Worm (Caenorhabditis elegans) whole organism, young adult: ENCODE data around the gene rad-54.L2.

ENCODE experiments used
- B0019.2 ChIP-seq: fragments of 200-800 bp; sonication (Bioruptor generic); conservative IDR thresholded peaks from 2 replicates; pipeline ENCODE4 v1.3.6; 2022; ENCODE audit warnings: missing genetic modification reagents, missing genetic modification characterization, missing compliant biosample characterization
- C06A6.2 ChIP-seq: fragments of 200-800 bp; sonication (Bioruptor generic); conservative IDR thresholded peaks from 2 replicates; pipeline ENCODE4 v1.3.6; 2022; ENCODE audit warnings: missing genetic modification characterization, missing compliant biosample characterization
- C17E4.6 ChIP-seq: fragments of 200-800 bp; sonication (Bioruptor generic); IDR thresholded peaks from 2 replicates; pipeline ENCODE4 v1.3.6; 2022; ENCODE audit warnings: missing genetic modification reagents, missing genetic modification characterization, missing compliant biosample characterization
- D2030.7 ChIP-seq: fragments of 200-800 bp; sonication (Bioruptor generic); IDR thresholded peaks from 2 replicates; pipeline ENCODE4 v1.3.6; 2022; ENCODE audit warnings: missing genetic modification reagents, missing genetic modification characterization, missing compliant biosample characterization
- F22D6.2 ChIP-seq: sonication (generic microtip); optimal IDR thresholded peaks from 2 replicates; lab custom pipeline; 2016; ENCODE audit warnings: mild to moderate bottlenecking, missing genetic modification characterization, missing compliant biosample characterization
- F33H1.4 ChIP-seq: fragments of 200-800 bp; sonication (Bioruptor generic); IDR thresholded peaks from 2 replicates; pipeline ENCODE4 v1.3.6; 2022; ENCODE audit warnings: missing genetic modification reagents, missing genetic modification characterization, missing compliant biosample characterization
- F49E8.2 ChIP-seq: sonication (generic microtip); optimal IDR thresholded peaks from 3 replicates; lab custom pipeline; 2017; ENCODE audit warnings: missing genetic modification characterization, mild to moderate bottlenecking, missing compliant biosample characterization, antibody characterized with exemption, moderate library complexity; ENCODE audit not compliant: insufficient read depth
- F57A8.1 ChIP-seq: fragments of 200-800 bp; sonication (Bioruptor generic); optimal IDR thresholded peaks from 2 replicates; lab custom pipeline; 2018; ENCODE audit warnings: mild to moderate bottlenecking, missing genetic modification characterization, moderate library complexity, missing compliant biosample characterization
- F57C9.4 ChIP-seq: sonication (generic microtip); optimal IDR thresholded peaks from 2 replicates; lab custom pipeline; 2017; ENCODE audit warnings: mild to moderate bottlenecking, missing genetic modification characterization, missing compliant biosample characterization
- T26A5.8 ChIP-seq: sonication (generic microtip); optimal IDR thresholded peaks from 2 replicates; lab custom pipeline; 2016; ENCODE audit warnings: missing genetic modification characterization, missing compliant biosample characterization
- Y53G8AR.9 ChIP-seq: fragments of 200-800 bp; sonication (Bioruptor generic); conservative IDR thresholded peaks from 2 replicates; pipeline ENCODE4 v1.3.6; 2022; ENCODE audit warnings: missing genetic modification reagents, missing genetic modification characterization, missing compliant biosample characterization
- Y95B8A.8 ChIP-seq: fragments of 200-800 bp; sonication (Bioruptor generic); IDR thresholded peaks from 2 replicates; pipeline ENCODE4 v1.3.6; 2022; ENCODE audit warnings: missing genetic modification reagents, missing genetic modification characterization, missing compliant biosample characterization
- akir-1 ChIP-seq: fragments of 200-800 bp; sonication (Bioruptor generic); optimal IDR thresholded peaks from 2 replicates; lab custom pipeline; 2018; ENCODE audit warnings: mild to moderate bottlenecking, missing genetic modification characterization, moderate library complexity, missing compliant biosample characterization
- atf-7 ChIP-seq: sonication (generic microtip); optimal IDR thresholded peaks from 2 replicates; lab custom pipeline; 2017; ENCODE audit warnings: mild to moderate bottlenecking, missing genetic modification characterization, missing compliant biosample characterization
- cebp-1 ChIP-seq, 2 experiments: fragments of 200-800 bp in 1 of 2; sonication (Bioruptor generic) in 1 of 2; sonication (generic microtip) in 1 of 2; IDR thresholded peaks in 1 of 2; optimal IDR thresholded peaks in 1 of 2; 2 replicates each; pipeline versions ENCODE4 v1.3.6 to Lab custom; 2017 to 2022; ENCODE audit warnings: missing compliant biosample characterization in 2 of 2, missing genetic modification characterization in 2 of 2, mild to moderate bottlenecking in 1 of 2, missing genetic modification reagents in 1 of 2, moderate library complexity in 1 of 2
- cebp-2 ChIP-seq: fragments of 200-800 bp; sonication (Bioruptor generic); IDR thresholded peaks from 2 replicates; pipeline ENCODE4 v1.3.6; 2022; ENCODE audit warnings: missing genetic modification characterization, missing compliant biosample characterization
- ceh-100 ChIP-seq: fragments of 200-800 bp; sonication (Bioruptor generic); IDR thresholded peaks from 2 replicates; pipeline ENCODE4 v1.3.6; 2022; ENCODE audit warnings: missing genetic modification reagents, missing genetic modification characterization, missing compliant biosample characterization
- ceh-58 ChIP-seq: fragments of 200-800 bp; sonication (Bioruptor generic); IDR thresholded peaks from 2 replicates; pipeline ENCODE4 v1.3.6; 2022; ENCODE audit warnings: missing genetic modification characterization, missing compliant biosample characterization
- ceh-79 ChIP-seq: sonication (generic microtip); optimal IDR thresholded peaks from 2 replicates; lab custom pipeline; 2017; ENCODE audit warnings: mild to moderate bottlenecking, missing genetic modification characterization, missing compliant biosample characterization
- ceh-91 ChIP-seq: fragments of 200-800 bp; sonication (Bioruptor generic); IDR thresholded peaks from 2 replicates; pipeline ENCODE4 v1.3.6; 2022; ENCODE audit warnings: missing genetic modification reagents, missing genetic modification characterization, missing compliant biosample characterization
- dpl-1 ChIP-seq: fragments of 150-350 bp; optimal IDR thresholded peaks from 2 replicates; lab custom pipeline; 2014; ENCODE audit warnings: missing biosample characterization, missing genetic modification reagents, missing genetic modification characterization
- efl-1 ChIP-seq: fragments of 150-350 bp; optimal IDR thresholded peaks from 2 replicates; lab custom pipeline; 2014; ENCODE audit warnings: missing biosample characterization, missing genetic modification reagents, missing genetic modification characterization
- him-1 ChIP-seq: sonication (generic microtip); optimal IDR thresholded peaks from 2 replicates; lab custom pipeline; 2016; ENCODE audit warnings: missing genotype, missing genetic modification reagents, missing genetic modification characterization, missing compliant biosample characterization
- lin-35 ChIP-seq, 3 experiments: fragments of 150-350 bp in 2 of 3; sonication (generic microtip) in 1 of 3; optimal IDR thresholded peaks; 2 replicates each; lab custom pipeline; 2014 to 2018; ENCODE audit warnings: missing biosample characterization in 3 of 3, missing genetic modification characterization in 3 of 3, missing genetic modification reagents in 3 of 3
- lin-40 ChIP-seq: sonication (generic microtip); optimal IDR thresholded peaks from 2 replicates; lab custom pipeline; 2016; ENCODE audit warnings: missing genetic modification characterization, mild to moderate bottlenecking, missing compliant biosample characterization, missing genotype, missing genetic modification reagents
- lin-54 ChIP-seq: fragments of 200-800 bp; sonication (Bioruptor generic); optimal IDR thresholded peaks from 2 replicates; lab custom pipeline; 2018; ENCODE audit warnings: mild to moderate bottlenecking, missing genetic modification characterization, missing compliant biosample characterization
- lsl-1 ChIP-seq: fragments of 200-800 bp; sonication (Bioruptor generic); optimal IDR thresholded peaks from 2 replicates; lab custom pipeline; 2018; ENCODE audit warnings: mild to moderate bottlenecking, missing genetic modification characterization, moderate library complexity, missing compliant biosample characterization
- madf-6 ChIP-seq: fragments of 200-800 bp; sonication (Bioruptor generic); IDR thresholded peaks from 2 replicates; pipeline ENCODE4 v1.3.6; 2022; ENCODE audit warnings: missing genetic modification reagents, missing genetic modification characterization, missing compliant biosample characterization
- madf-8 ChIP-seq: fragments of 200-800 bp; sonication (Bioruptor generic); conservative IDR thresholded peaks from 2 replicates; pipeline ENCODE4 v1.3.6; 2022; ENCODE audit warnings: missing genetic modification reagents, missing genetic modification characterization, missing compliant biosample characterization
- nhr-120 ChIP-seq: fragments of 200-800 bp; sonication (Bioruptor generic); IDR thresholded peaks from 2 replicates; pipeline ENCODE4 v1.3.6; 2022; ENCODE audit warnings: missing genetic modification characterization, missing compliant biosample characterization
- nhr-179 ChIP-seq: sonication (generic microtip); optimal IDR thresholded peaks from 2 replicates; lab custom pipeline; 2016; ENCODE audit warnings: mild to moderate bottlenecking, missing genetic modification characterization, missing compliant biosample characterization
- nhr-80 ChIP-seq: sonication (generic microtip); optimal IDR thresholded peaks from 2 replicates; lab custom pipeline; 2016; ENCODE audit warnings: missing genetic modification characterization, missing compliant biosample characterization
- pbrm-1 ChIP-seq: fragments of 200-800 bp; sonication (Bioruptor generic); IDR thresholded peaks from 2 replicates; pipeline ENCODE4 v1.3.6; 2022; ENCODE audit warnings: missing genetic modification reagents, missing genetic modification characterization, missing compliant biosample characterization
- rcor-1 ChIP-seq: fragments of 200-800 bp; sonication (Bioruptor generic); IDR thresholded peaks from 2 replicates; pipeline ENCODE4 v1.3.6; 2022; ENCODE audit warnings: missing genetic modification reagents, missing genetic modification characterization, missing compliant biosample characterization
- rpc-1 ChIP-seq, 2 experiments: fragments of 150-350 bp in 1 of 2; sonication (generic microtip) in 1 of 2; optimal IDR thresholded peaks; 2 replicates each; lab custom pipeline; 2014 to 2018; ENCODE audit warnings: missing biosample characterization in 1 of 2, missing genetic modification characterization in 1 of 2, missing genetic modification reagents in 1 of 2, missing genotype in 1 of 2
- snpc-1.3 ChIP-seq: sonication (generic microtip); optimal IDR thresholded peaks from 2 replicates; lab custom pipeline; 2017; ENCODE audit warnings: missing genetic modification characterization, mild to moderate bottlenecking, missing compliant biosample characterization, antibody characterized with exemption, moderate library complexity, missing genotype, missing genetic modification reagents; ENCODE audit not compliant: insufficient read depth
- snpc-3.4 ChIP-seq: sonication (generic microtip); optimal IDR thresholded peaks from 2 replicates; lab custom pipeline; 2017; ENCODE audit warnings: missing genetic modification characterization, mild to moderate bottlenecking, missing compliant biosample characterization, antibody characterized with exemption, moderate library complexity, missing genotype, missing genetic modification reagents
- snpc-4 ChIP-seq, 5 experiments: fragments of 150-350 bp in 1 of 5; sonication (generic microtip) in 4 of 5; optimal IDR thresholded peaks; 2 replicates each; lab custom pipeline; 2014 to 2018; ENCODE audit warnings: missing genetic modification characterization in 5 of 5, missing biosample characterization in 3 of 5, antibody characterized with exemption in 2 of 5, mild to moderate bottlenecking in 2 of 5, missing compliant biosample characterization in 2 of 5, missing genotype in 2 of 5, moderate library complexity in 2 of 5, missing genetic modification reagents in 1 of 5
- tlf-1 ChIP-seq: fragments of 200-800 bp; sonication (Bioruptor generic); optimal IDR thresholded peaks from 2 replicates; lab custom pipeline; 2018; ENCODE audit warnings: mild to moderate bottlenecking, missing genetic modification characterization, missing compliant biosample characterization
- unc-130 ChIP-seq: sonication (generic microtip); optimal IDR thresholded peaks from 2 replicates; lab custom pipeline; 2016; ENCODE audit warnings: missing genetic modification reagents, missing genetic modification characterization, missing compliant biosample characterization
- xnd-1 ChIP-seq: sonication (generic microtip); optimal IDR thresholded peaks from 2 replicates; lab custom pipeline; 2016; ENCODE audit warnings: missing genotype, missing genetic modification reagents, missing genetic modification characterization, missing compliant biosample characterization
- ztf-18 ChIP-seq: sonication (generic microtip); optimal IDR thresholded peaks from 2 replicates; lab custom pipeline; 2016; ENCODE audit warnings: missing genotype, mild to moderate bottlenecking, missing genetic modification characterization, missing compliant biosample characterization
- ztf-28 ChIP-seq: fragments of 200-800 bp; sonication (Bioruptor generic); IDR thresholded peaks from 2 replicates; pipeline ENCODE4 v1.3.6; 2022; ENCODE audit warnings: missing genetic modification reagents, missing genetic modification characterization, missing compliant biosample characterization
- ztf-3 ChIP-seq: fragments of 200-800 bp; sonication (Bioruptor generic); optimal IDR thresholded peaks from 2 replicates; lab custom pipeline; 2018; ENCODE audit warnings: mild to moderate bottlenecking, missing genetic modification characterization, missing compliant biosample characterization

Gene rad-54.L2

DNA sequence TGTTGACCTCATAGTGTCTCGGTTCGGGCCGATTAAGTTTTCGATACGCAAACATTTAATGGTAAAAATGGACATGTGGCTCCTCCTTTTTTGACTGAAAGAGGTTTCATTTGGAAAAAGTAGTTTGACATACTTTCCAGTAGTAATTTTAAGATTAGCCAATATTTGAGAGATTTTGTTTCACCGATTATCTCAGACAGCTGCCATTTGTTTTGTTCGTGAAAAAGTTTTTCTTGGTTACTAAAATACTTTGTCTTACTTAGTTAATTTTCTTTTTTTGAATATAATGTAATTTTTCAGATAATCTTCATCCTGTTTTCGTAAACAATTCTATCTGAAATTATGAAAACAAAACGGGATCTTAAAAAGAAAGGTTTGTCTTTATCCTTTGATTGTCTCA lies 7.6 kb upstream of the rad-54.L2 start, which contains the start of gene C09G9.5:
Gene C09G9.5 (plus strand): TSS at position 301 of the 400 bp plus-strand sequence.
- TF ChIP-seq atf-7 (tag; lab: Kevin White, UChicago) (no peak), lin-54 (GFP tag; lab: Kevin White, UChicago) (no peak)

ce11 chrIV:8888525-8889026 lies 5.3 kb upstream of the rad-54.L2 start, which contains the start of gene oma-1:
Gene oma-1 (plus strand): TSS chrIV:8888976.
- TF ChIP-seq ceh-58 (GFP tag; lab: Robert Waterston, UW) (no peak), rcor-1 (peak; percentile 65; the same call in 1 of the 2 replicates), C17E4.6 (GFP tag; lab: Robert Waterston, UW) (0 out of 2 replicates have a peak, but pooled peaks have one; percentile 14), xnd-1 (tag; lab: Kevin White, UChicago) (peak; percentile 95), ztf-28 (GFP tag; lab: Robert Waterston, UW) (no peak), ceh-100 (0 out of 2 replicates have a peak, but pooled peaks have one; percentile 13), F57A8.1 (GFP tag; lab: Kevin White, UChicago) (no peak), lin-40 (no peak), T26A5.8 (tag; lab: Kevin White, UChicago) (no peak), Y53G8AR.9 (no peak), snpc-1.3 (tag; lab: Kevin White, UChicago) (no peak), cebp-2 (GFP tag; lab: Robert Waterston, UW) (no peak), ceh-79 (tag; lab: Kevin White, UChicago) (no peak), snpc-3.4 (tag; lab: Kevin White, UChicago) (peak; percentile 82), nhr-80 (no peak), ztf-18 (tag; lab: Kevin White, UChicago) (peak; percentile 49), nhr-120 (no peak), efl-1 (peak; percentile 95), lin-35 (GFP tag; optimal IDR thresholded peaks at IDR 0.05; lab: Kevin White, UChicago) (peak in 1 of 3 experiments; percentile 64), rpc-1 (optimal IDR thresholded peaks at IDR 0.05; lab: Kevin White, UChicago) (no peak), rpc-1 (tag; optimal IDR thresholded peaks at IDR 0.05; lab: Kevin White, UChicago) (no peak), unc-130 (GFP tag; lab: Kevin White, UChicago) (peak; percentile 44), D2030.7 (GFP tag; lab: Robert Waterston, UW) (peak; percentile 88), Y95B8A.8 (GFP tag; lab: Robert Waterston, UW) (0 out of 2 replicates have a peak, but pooled peaks have one; percentile 41), madf-8 (GFP tag; lab: Robert Waterston, UW) (peak; percentile 98), snpc-4 (GFP tag; optimal IDR thresholded peaks at IDR 0.05; lab: Kevin White, UChicago) (no peak), snpc-4 (tag; optimal IDR thresholded peaks at IDR 0.05; lab: Kevin White, UChicago) (peak in 2 of 4 experiments; percentile 10 to 36), ztf-3 (GFP tag; lab: Kevin White, UChicago) (no peak), F49E8.2 (tag; lab: Kevin White, UChicago) (peak; percentile 88), B0019.2 (GFP tag; lab: Robert Waterston, UW) (peak; percentile 36; the same call in 1 of the 2 replicates), akir-1 (GFP tag; lab: Kevin White, UChicago) (no peak), ceh-91 (GFP tag; lab: Robert Waterston, UW) (peak; percentile 91), lsl-1 (GFP tag; lab: Kevin White, UChicago) (peak; percentile 99), F57C9.4 (tag; lab: Kevin White, UChicago) (no peak), tlf-1 (GFP tag; lab: Kevin White, UChicago) (peak; percentile 78), him-1 (tag; lab: Kevin White, UChicago) (no peak), F33H1.4 (GFP tag; lab: Robert Waterston, UW) (peak; percentile 95), dpl-1 (GFP tag; lab: Kevin White, UChicago) (peak; percentile 83), C06A6.2 (no peak), madf-6 (GFP tag; lab: Robert Waterston, UW) (peak; percentile 99), pbrm-1 (GFP tag; lab: Robert Waterston, UW) (no peak; the same call in 1 of the 2 replicates), nhr-179 (no peak), F22D6.2 (no peak), cebp-1 (GFP tag; IDR thresholded peaks at IDR 0.05; lab: Robert Waterston, UW) (no peak), cebp-1 (tag; optimal IDR thresholded peaks at IDR 0.05; lab: Kevin White, UChicago) (no peak)
